Worm (Caenorhabditis elegans): ENCODE measurements around the gene pxd-1.

- TF ChIP-seq lin-13 (GFP tag; optimal IDR thresholded peaks at IDR 0.05) (no peak), unc-62 (GFP tag; optimal IDR thresholded peaks at IDR 0.05 in 1 of 2) (no peak), unc-62 (tag; optimal IDR thresholded peaks at IDR 0.05) (no peak), egl-27 (tag; optimal IDR thresholded peaks at IDR 0.05) (no peak), dpl-1 (GFP tag; optimal IDR thresholded peaks at IDR 0.05) (no peak), ctbp-1 (GFP tag; IDR thresholded peaks at IDR 0.05) (no peak), daf-16 (GFP tag; optimal IDR thresholded peaks at IDR 0.05) (no peak), daf-16 (tag; optimal IDR thresholded peaks at IDR 0.05) (no peak), nhr-10 (tag; optimal IDR thresholded peaks at IDR 0.05) (no peak), unc-130 (GFP tag; optimal IDR thresholded peaks at IDR 0.05) (no peak), lin-39 (tag; optimal IDR thresholded peaks at IDR 0.05) (no peak), hlh-30 (tag; optimal IDR thresholded peaks at IDR 0.05; ENCODE audit: insufficient read depth) (no peak), aha-1 (tag) (no peak)
Measured at ce11 chrIII:4034984-4035383, 29.0 kb downstream of the pxd-1 start.
